Worm (Caenorhabditis elegans) whole organism, L1 larva: ENCODE data around the gene srw-140.

Experiments
- egl-27 ChIP-seq, 2 experiments: fragments of 150-350 bp in 1 of 2; sonication (generic microtip); optimal IDR thresholded peaks; 3 replicates each; lab custom pipeline; 2017 to 2018; ENCODE audit warnings: missing biosample characterization in 2 of 2, missing genetic modification characterization in 2 of 2, missing genetic modification reagents in 2 of 2
- fos-1 ChIP-seq: fragments of 150-350 bp; optimal IDR thresholded peaks from 2 replicates; lab custom pipeline; 2014; ENCODE audit warnings: missing biosample characterization, missing genetic modification characterization
- hpl-2 ChIP-seq: fragments of 150-350 bp; optimal IDR thresholded peaks from 2 replicates; lab custom pipeline; 2014; ENCODE audit warnings: missing biosample characterization, missing genetic modification reagents, missing genetic modification characterization
- lin-35 ChIP-seq, 2 experiments: fragments of 150-350 bp; optimal IDR thresholded peaks; 2 replicates each; lab custom pipeline; 2014; ENCODE audit warnings: missing biosample characterization in 2 of 2, missing genetic modification characterization in 2 of 2, missing genetic modification reagents in 2 of 2
- mdl-1 ChIP-seq, 2 experiments: fragments of 150-350 bp; optimal IDR thresholded peaks; 2 replicates each; lab custom pipeline; 2014 to 2017; ENCODE audit warnings: missing biosample characterization in 2 of 2, missing genetic modification characterization in 2 of 2, inconsistent platforms in 1 of 2
- mep-1 ChIP-seq: fragments of 150-350 bp; optimal IDR thresholded peaks from 2 replicates; lab custom pipeline; 2014; ENCODE audit warnings: missing biosample characterization, missing genetic modification characterization
- nhr-71 ChIP-seq: sonication (generic microtip); optimal IDR thresholded peaks from 2 replicates; lab custom pipeline; 2016; ENCODE audit warnings: mild to moderate bottlenecking, missing genetic modification characterization, moderate library complexity, missing compliant biosample characterization
- tbx-2 ChIP-seq: sonication (generic microtip); optimal IDR thresholded peaks from 2 replicates; lab custom pipeline; 2016; ENCODE audit warnings: missing genetic modification characterization, missing compliant biosample characterization
- unc-62 ChIP-seq: fragments of 150-350 bp; optimal IDR thresholded peaks from 2 replicates; lab custom pipeline; 2014; ENCODE audit warnings: missing biosample characterization, missing genetic modification reagents, missing genetic modification characterization
- vab-15 ChIP-seq: sonication (generic microtip); optimal IDR thresholded peaks from 2 replicates; lab custom pipeline; 2017; ENCODE audit warnings: missing genotype, mild to moderate bottlenecking, missing genetic modification characterization, missing compliant biosample characterization
- xbp-1 ChIP-seq: sonication (generic microtip); optimal IDR thresholded peaks from 2 replicates; lab custom pipeline; 2016; ENCODE audit warnings: missing genetic modification characterization, missing compliant biosample characterization
- zag-1 ChIP-seq: fragments of 150-350 bp; optimal IDR thresholded peaks from 2 replicates; lab custom pipeline; 2014; ENCODE audit warnings: missing biosample characterization, missing genetic modification characterization
- ztf-4 ChIP-seq: fragments of 150-350 bp; optimal IDR thresholded peaks from 2 replicates; lab custom pipeline; 2014; ENCODE audit warnings: missing biosample characterization, missing genetic modification characterization

DNA sequence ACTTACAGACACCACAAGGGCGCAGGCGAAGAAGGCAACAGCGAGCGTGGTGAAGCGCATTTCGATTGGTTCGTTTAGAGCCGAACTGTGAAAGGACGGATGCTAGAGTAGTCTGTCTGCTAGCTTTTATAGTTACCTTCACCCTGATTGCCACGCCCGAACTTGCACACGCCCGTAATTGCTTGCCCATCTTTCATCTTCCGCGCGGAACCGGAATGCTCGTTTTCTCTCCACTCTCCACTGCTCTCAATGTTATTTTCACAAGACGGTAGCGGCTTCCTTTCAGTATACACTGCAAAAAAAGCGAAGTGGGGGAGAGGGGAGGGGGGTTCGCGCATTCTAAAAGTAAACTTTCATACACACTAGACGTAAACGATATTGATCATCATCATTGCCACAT, 29.0 kb downstream of the srw-140 start, which contains the start of gene abu-8:
- TF ChIP-seq unc-62 (no peak), mdl-1 (tag; optimal IDR thresholded peaks at IDR 0.05; lab: Kevin White, UChicago) (no peak), mep-1 (tag; lab: Kevin White, UChicago) (no peak), fos-1 (tag; lab: Kevin White, UChicago) (no peak), tbx-2 (no peak), ztf-4 (tag; lab: Kevin White, UChicago) (no peak), xbp-1 (tag; lab: Kevin White, UChicago) (no peak), zag-1 (tag; lab: Kevin White, UChicago) (no peak), vab-15 (no peak), nhr-71 (tag; lab: Kevin White, UChicago) (no peak), hpl-2 (GFP tag; lab: Kevin White, UChicago) (no peak), lin-35 (GFP tag; optimal IDR thresholded peaks at IDR 0.05; lab: Kevin White, UChicago) (no peak), egl-27 (tag; optimal IDR thresholded peaks at IDR 0.05; lab: Kevin White, UChicago) (no peak)
